Fruit fly (Drosophila melanogaster): ENCODE data around the gene Cyp303a1.
A peak's percentile ranks its signal among the peaks of the same experiment; 100 is the strongest.

Gene Cyp303a1

dm6 chr2L:16288393-16288731 is 5.6 kb upstream of the Cyp303a1 start:
- TF ChIP-seq Myc (optimal IDR thresholded peaks at IDR 0.05) (no peak), Sp1 (GFP tag; optimal IDR thresholded peaks at IDR 0.05) (no peak), rgr (GFP tag; optimal IDR thresholded peaks at IDR 0.05) (no peak), Vsx2 (GFP tag; optimal IDR thresholded peaks at IDR 0.05; ENCODE audit: partially characterized antibody) (no peak), h (GFP tag; optimal IDR thresholded peaks at IDR 0.05) (no peak), HLH106 (tag; optimal IDR thresholded peaks at IDR 0.05) (no peak)

dm6 chr2L:16290984-16291383 is 3.0 kb upstream of the Cyp303a1 start, which contains the start of gene CG17329:
Gene CG17329, plus strand, starts transcription at chr2L:16291284.
- TF ChIP-seq Mio (GFP tag; optimal IDR thresholded peaks at IDR 0.05): no peak
- TF ChIP-seq dl (GFP tag; optimal IDR thresholded peaks at IDR 0.05; ENCODE audit: insufficient read depth in 1 of 2, partially characterized antibody in 2 of 2): no peak
- no peak for TF ChIP-seq Rel (GFP tag; optimal IDR thresholded peaks at IDR 0.05)
- no peak for TF ChIP-seq Rel (tag; optimal IDR thresholded peaks at IDR 0.05)
- no peak for TF ChIP-seq Dif (GFP tag; optimal IDR thresholded peaks at IDR 0.05; ENCODE audit: partially characterized antibody)
- TF ChIP-seq Hr83 (GFP tag; optimal IDR thresholded peaks at IDR 0.05; ENCODE audit: poor library complexity, severe bottlenecking): no peak
- TF ChIP-seq GATAd (GFP tag; optimal IDR thresholded peaks at IDR 0.05): no peak
- no peak for TF ChIP-seq Dfd (GFP tag; optimal IDR thresholded peaks at IDR 0.05)
- TF ChIP-seq foxo (GFP tag; optimal IDR thresholded peaks at IDR 0.05): no peak
- TF ChIP-seq Hnf4 (GFP tag; optimal IDR thresholded peaks at IDR 0.05): no peak
- TF ChIP-seq CrebA (GFP tag; optimal IDR thresholded peaks at IDR 0.05; ENCODE audit: borderline replicate concordance): no peak
- no peak for TF ChIP-seq Vsx2 (GFP tag; optimal IDR thresholded peaks at IDR 0.05; ENCODE audit: partially characterized antibody)
- no peak for TF ChIP-seq CG32264 (GFP tag; optimal IDR thresholded peaks at IDR 0.05)
- TF ChIP-seq sv (GFP tag; optimal IDR thresholded peaks at IDR 0.05): no peak
- no peak for TF ChIP-seq sage (GFP tag; optimal IDR thresholded peaks at IDR 0.05)
- no peak for TF ChIP-seq Jra (GFP tag; optimal IDR thresholded peaks at IDR 0.05)
- no peak for TF ChIP-seq Myc (optimal IDR thresholded peaks at IDR 0.05)
- no peak for TF ChIP-seq pan (optimal IDR thresholded peaks at IDR 0.05)
- no peak for TF ChIP-seq HLH106 (tag; optimal IDR thresholded peaks at IDR 0.05)
- TF ChIP-seq OdsH (GFP tag; optimal IDR thresholded peaks at IDR 0.05): no peak

- TF ChIP-seq foxo (GFP tag; optimal IDR thresholded peaks at IDR 0.05): no peak
- TF ChIP-seq dmrt93B (GFP tag; optimal IDR thresholded peaks at IDR 0.05): no peak
Observed at dm6 chr2L:16292975-16293501, 945 bp upstream of the Cyp303a1 start, which contains the start of gene CG13258. Gene CG13258, minus strand, starts transcription at chr2L:16293025.

dm6 chr2L:16299466-16300311 is 5.7 kb downstream of the Cyp303a1 start, which contains the start of the genes heix and CG17328:
Gene heix, minus strand, starts transcription at chr2L:16299858.
Gene CG17328, plus strand, starts transcription at chr2L:16299943.
- TF ChIP-seq Vsx2 (GFP tag; optimal IDR thresholded peaks at IDR 0.05; ENCODE audit: partially characterized antibody) (no peak), Hr83 (GFP tag; optimal IDR thresholded peaks at IDR 0.05; ENCODE audit: poor library complexity, severe bottlenecking) (no peak), Rel (GFP tag; optimal IDR thresholded peaks at IDR 0.05) (no peak), Rel (tag; optimal IDR thresholded peaks at IDR 0.05) (peak; percentile 19), rgr (GFP tag; optimal IDR thresholded peaks at IDR 0.05) (peak; percentile 74), dl (GFP tag; optimal IDR thresholded peaks at IDR 0.05; ENCODE audit: insufficient read depth in 1 of 2, partially characterized antibody in 2 of 2) (no peak), Mio (GFP tag; optimal IDR thresholded peaks at IDR 0.05) (no peak), Myc (optimal IDR thresholded peaks at IDR 0.05) (no peak), tai (GFP tag; optimal IDR thresholded peaks at IDR 0.05) (no peak), ey (GFP tag; optimal IDR thresholded peaks at IDR 0.05) (peak; percentile 66), jim (GFP tag; optimal IDR thresholded peaks at IDR 0.05) (no peak), Hr78 (GFP tag; optimal IDR thresholded peaks at IDR 0.05) (no peak), foxo (GFP tag; optimal IDR thresholded peaks at IDR 0.05) (peak in 1 of 2 experiments; percentile 81), dmrt93B (GFP tag; optimal IDR thresholded peaks at IDR 0.05) (no peak), CrebA (GFP tag; optimal IDR thresholded peaks at IDR 0.05; ENCODE audit: borderline replicate concordance) (no peak), woc (GFP tag; optimal IDR thresholded peaks at IDR 0.05) (peak; percentile 83), lola (GFP tag; optimal IDR thresholded peaks at IDR 0.05) (no peak), Dfd (GFP tag; optimal IDR thresholded peaks at IDR 0.05) (no peak), CG32264 (GFP tag; optimal IDR thresholded peaks at IDR 0.05) (no peak), HLH106 (tag; optimal IDR thresholded peaks at IDR 0.05) (peak; percentile 81), Dif (GFP tag; optimal IDR thresholded peaks at IDR 0.05; ENCODE audit: partially characterized antibody) (peak; percentile 6), Sp1 (GFP tag; optimal IDR thresholded peaks at IDR 0.05) (peak; percentile 74), br (GFP tag; optimal IDR thresholded peaks at IDR 0.05) (no peak), usp (GFP tag; optimal IDR thresholded peaks at IDR 0.05) (no peak), dsf (GFP tag; optimal IDR thresholded peaks at IDR 0.05; ENCODE audit: borderline replicate concordance) (peak; percentile 31), Hnf4 (GFP tag; optimal IDR thresholded peaks at IDR 0.05) (peak; percentile 67), pan (optimal IDR thresholded peaks at IDR 0.05) (no peak), Jra (GFP tag; optimal IDR thresholded peaks at IDR 0.05) (peak; percentile 20), sv (GFP tag; optimal IDR thresholded peaks at IDR 0.05) (peak; percentile 66), sage (GFP tag; optimal IDR thresholded peaks at IDR 0.05) (no peak), brk (GFP tag; optimal IDR thresholded peaks at IDR 0.05) (no peak), GATAd (GFP tag; optimal IDR thresholded peaks at IDR 0.05) (no peak), CG9705 (GFP tag; optimal IDR thresholded peaks at IDR 0.05) (peak; percentile 69), OdsH (GFP tag; optimal IDR thresholded peaks at IDR 0.05) (peak; percentile 66), fru (GFP tag; optimal IDR thresholded peaks at IDR 0.05) (no peak), Abd-B (GFP tag; optimal IDR thresholded peaks at IDR 0.05) (no peak), psq (GFP tag; optimal IDR thresholded peaks at IDR 0.05) (peak; percentile 59)
